Fruit fly (Drosophila melanogaster): ENCODE results near the gene MED28.

dm6 chr3R:25505975-25506374 is 29.2 kb downstream of the MED28 start, which contains the start of gene CG5111:
- TF ChIP-seq Crg-1 (GFP tag; optimal IDR thresholded peaks at IDR 0.05) = no peak
- TF ChIP-seq CG7045 (GFP tag; optimal IDR thresholded peaks at IDR 0.05) = no peak
- TF ChIP-seq cic (GFP tag; optimal IDR thresholded peaks at IDR 0.05) = no peak
- TF ChIP-seq CG7101 (tag; optimal IDR thresholded peaks at IDR 0.05) = no peak
- TF ChIP-seq Hr96 (GFP tag; optimal IDR thresholded peaks at IDR 0.05) = no peak
- TF ChIP-seq CG11617 (GFP tag; optimal IDR thresholded peaks at IDR 0.05) = no peak
- TF ChIP-seq CG5204 (GFP tag; optimal IDR thresholded peaks at IDR 0.05) = no peak
- no peak for TF ChIP-seq Clk (GFP tag; optimal IDR thresholded peaks at IDR 0.05)
